Worm (Caenorhabditis elegans) whole organism, late embryonic: ENCODE results near the gene cest-8.

ENCODE experiments used
- dmd-4 ChIP-seq: sonication (generic microtip); optimal IDR thresholded peaks from 2 replicates; lab custom pipeline; 2016; ENCODE audit warnings: borderline replicate concordance, missing genetic modification characterization, missing compliant biosample characterization
- fkh-10 ChIP-seq: fragments of 150-350 bp; optimal IDR thresholded peaks from 2 replicates; lab custom pipeline; 2014; ENCODE audit warnings: missing biosample characterization, missing genetic modification reagents, missing genetic modification characterization
- pqm-1 ChIP-seq: sonication (generic microtip); optimal IDR thresholded peaks from 2 replicates; lab custom pipeline; 2016; ENCODE audit warnings: missing genetic modification characterization, missing compliant biosample characterization
- ref-2 ChIP-seq: sonication (generic microtip); optimal IDR thresholded peaks from 2 replicates; lab custom pipeline; 2016; ENCODE audit warnings: missing genetic modification characterization, missing compliant biosample characterization
- rnt-1 ChIP-seq: sonication (generic microtip); optimal IDR thresholded peaks from 2 replicates; lab custom pipeline; 2016; ENCODE audit warnings: missing genetic modification characterization, missing compliant biosample characterization

ce11 chrX:12178351-12179089 lies 40.9 kb upstream of the cest-8 start:
- TF ChIP-seq pqm-1 (no peak), fkh-10 (GFP tag; lab: Kevin White, UChicago) (no peak), rnt-1 (tag; lab: Kevin White, UChicago) (no peak), dmd-4 (tag; lab: Kevin White, UChicago) (no peak), ref-2 (tag; lab: Kevin White, UChicago) (no peak)
